Fruit fly (Drosophila melanogaster): ENCODE measurements around the gene Mical.

- TF ChIP-seq usp (GFP tag; optimal IDR thresholded peaks at IDR 0.05) = no peak
- TF ChIP-seq Vsx2 (GFP tag; optimal IDR thresholded peaks at IDR 0.05; ENCODE audit: partially characterized antibody) = no peak
- TF ChIP-seq Rel (GFP tag; optimal IDR thresholded peaks at IDR 0.05) = no peak
- no peak for TF ChIP-seq Rel (tag; optimal IDR thresholded peaks at IDR 0.05)
- TF ChIP-seq rgr (GFP tag; optimal IDR thresholded peaks at IDR 0.05) = no peak
- no peak for TF ChIP-seq pan (optimal IDR thresholded peaks at IDR 0.05)
- TF ChIP-seq Myc (optimal IDR thresholded peaks at IDR 0.05) = no peak
- TF ChIP-seq dmrt93B (GFP tag; optimal IDR thresholded peaks at IDR 0.05) = no peak
Observed at dm6 chr3R:9964600-9965301, 77.9 kb downstream of the Mical start.

Measured in whole organism, wandering third instar larva.